Fruit fly (Drosophila melanogaster) S2 (cell line): ENCODE measurements around the gene Dap160.

ENCODE experiments used
- CG8478 ChIP-seq: fragments of >200 bp; optimal IDR thresholded peaks from 2 replicates; lab custom pipeline; 2018
- CTCF ChIP-seq, 2 experiments: fragments of >200 bp; optimal IDR thresholded peaks; 2 replicates each; lab custom pipeline; 2018

Dap160 gene

dm6 chr2L:21158554-21158953, 16.4 kb upstream of the Dap160 start, which contains the start of the genes Coq3 and Pld3:
Gene Coq3 (minus strand): TSS chr2L:21158611.
Gene Pld3 (plus strand): TSS chr2L:21158847.
- TF ChIP-seq CG8478 (lab: Kevin White, UChicago) = no peak
- no peak for TF ChIP-seq CTCF (optimal IDR thresholded peaks at IDR 0.05; lab: Kevin White, UChicago)

- TF ChIP-seq CTCF (optimal IDR thresholded peaks at IDR 0.05; lab: Kevin White, UChicago) (no peak), CG8478 (lab: Kevin White, UChicago) (no peak)
Observed at dm6 chr2L:21156156-21157040, 14.3 kb upstream of the Dap160 start, which contains the start of the genes Mpp6 and E2f2. Gene Mpp6 (plus strand): TSS chr2L:21156288. Gene E2f2 (minus strand): TSS chr2L:21156749.

dm6 chr2L:21153844-21154243, 11.7 kb upstream of the Dap160 start:
- TF ChIP-seq CTCF (optimal IDR thresholded peaks at IDR 0.05; lab: Kevin White, UChicago) (no peak), CG8478 (lab: Kevin White, UChicago) (no peak)

- TF ChIP-seq CG8478 (lab: Kevin White, UChicago) = no peak
Observed at dm6 chr2L:21149053-21149452, 6.9 kb upstream of the Dap160 start.

- TF ChIP-seq CTCF (optimal IDR thresholded peaks at IDR 0.05; lab: Kevin White, UChicago) = no peak
- no peak for TF ChIP-seq CG8478 (lab: Kevin White, UChicago)
Observed at dm6 chr2L:21148242-21148641, 6.1 kb upstream of the Dap160 start, which contains the start of gene del. Gene del (minus strand): TSS chr2L:21148546.

dm6 chr2L:21142972-21143385, 832 bp upstream of the Dap160 start, which contains the start of gene pths:
Gene pths (plus strand): TSS chr2L:21143229.
- TF ChIP-seq CTCF (optimal IDR thresholded peaks at IDR 0.05; lab: Kevin White, UChicago) (no peak), CG8478 (lab: Kevin White, UChicago) (no peak)

dm6 chr2L:21142501-21142849, 328 bp upstream of the Dap160 start:
- no peak for TF ChIP-seq CTCF (optimal IDR thresholded peaks at IDR 0.05; lab: Kevin White, UChicago)
- no peak for TF ChIP-seq CG8478 (lab: Kevin White, UChicago)

dm6 chr2L:21135764-21136163, 6.4 kb downstream of the Dap160 start:
- no peak for TF ChIP-seq CG8478 (lab: Kevin White, UChicago)

- no peak for TF ChIP-seq CG8478 (lab: Kevin White, UChicago)
- TF ChIP-seq CTCF (optimal IDR thresholded peaks at IDR 0.05; lab: Kevin White, UChicago) = no peak
Observed at dm6 chr2L:21115687-21116086, 26.5 kb downstream of the Dap160 start.

- TF ChIP-seq CTCF (optimal IDR thresholded peaks at IDR 0.05; lab: Kevin White, UChicago) (no peak), CG8478 (lab: Kevin White, UChicago) (no peak)
Observed at dm6 chr2L:21113546-21113945, 28.6 kb downstream of the Dap160 start.

- TF ChIP-seq CG8478 (lab: Kevin White, UChicago) (no peak), CTCF (optimal IDR thresholded peaks at IDR 0.05; lab: Kevin White, UChicago) (no peak)
Observed at dm6 chr2L:21111849-21112248, 30.3 kb downstream of the Dap160 start.

dm6 chr2L:21109680-21110079, 32.5 kb downstream of the Dap160 start:
- TF ChIP-seq CG8478 (lab: Kevin White, UChicago) = no peak
- TF ChIP-seq CTCF (optimal IDR thresholded peaks at IDR 0.05; lab: Kevin White, UChicago) = no peak

dm6 chr2L:21108759-21109282, 33.3 kb downstream of the Dap160 start:
- no peak for TF ChIP-seq CG8478 (lab: Kevin White, UChicago)
- TF ChIP-seq CTCF (optimal IDR thresholded peaks at IDR 0.05; lab: Kevin White, UChicago) = peak; percentile 65 to 70

dm6 chr2L:21107651-21108489, 34.3 kb downstream of the Dap160 start:
- TF ChIP-seq CTCF (optimal IDR thresholded peaks at IDR 0.05; lab: Kevin White, UChicago) (no peak), CG8478 (lab: Kevin White, UChicago) (no peak)

- no peak for TF ChIP-seq CG8478 (lab: Kevin White, UChicago)
- no peak for TF ChIP-seq CTCF (optimal IDR thresholded peaks at IDR 0.05; lab: Kevin White, UChicago)
Observed at dm6 chr2L:21105127-21105526, 37.0 kb downstream of the Dap160 start.
